Worm (Caenorhabditis elegans) whole organism, L4/young adult: Measurements from ENCODE around the gene ZC13.10.

Experiments
- W03F9.2 ChIP-seq: fragments of 150-350 bp; optimal IDR thresholded peaks from 2 replicates; lab custom pipeline; 2014; ENCODE audit warnings: missing biosample characterization, missing genetic modification characterization
- dao-5 ChIP-seq: sonication (generic microtip); optimal IDR thresholded peaks from 2 replicates; lab custom pipeline; 2016; ENCODE audit warnings: missing genotype, missing genetic modification characterization, moderate library complexity, missing compliant biosample characterization
- him-1 ChIP-seq: sonication (generic microtip); optimal IDR thresholded peaks from 2 replicates; lab custom pipeline; 2016; ENCODE audit warnings: missing genotype, missing genetic modification reagents, missing genetic modification characterization, missing compliant biosample characterization

Gene ZC13.10

ce11 chrX:861378-861777 lies 41.0 kb downstream of the ZC13.10 start:
- no peak for TF ChIP-seq him-1
- TF ChIP-seq W03F9.2: no peak
- TF ChIP-seq dao-5 (tag; lab: Kevin White, UChicago): no peak

ce11 chrX:859401-859800 lies 43.0 kb downstream of the ZC13.10 start, which contains the start of gene F56F10.2:
TSS of gene F56F10.2 (plus strand) at chrX:859615.
- no peak for TF ChIP-seq him-1
- no peak for TF ChIP-seq dao-5 (tag; lab: Kevin White, UChicago)
- no peak for TF ChIP-seq W03F9.2

- TF ChIP-seq him-1 (no peak), dao-5 (tag; lab: Kevin White, UChicago) (no peak), W03F9.2 (no peak)
Observed at ce11 chrX:857658-858057, 44.8 kb downstream of the ZC13.10 start.

ce11 chrX:853604-854003 lies 48.8 kb downstream of the ZC13.10 start:
- TF ChIP-seq W03F9.2 (no peak), him-1 (no peak), dao-5 (tag; lab: Kevin White, UChicago) (no peak)

ce11 chrX:852739-853268 lies 49.6 kb downstream of the ZC13.10 start:
- TF ChIP-seq him-1 (no peak), W03F9.2 (no peak), dao-5 (tag; lab: Kevin White, UChicago) (no peak)

- TF ChIP-seq him-1: no peak
- no peak for TF ChIP-seq W03F9.2
- TF ChIP-seq dao-5 (tag; lab: Kevin White, UChicago): no peak
Observed at ce11 chrX:851421-851820, 51.0 kb downstream of the ZC13.10 start, which contains the start of gene igcm-1. TSS of gene igcm-1 (minus strand) at chrX:851521.
